Worm (Caenorhabditis elegans) whole organism, L3 larva: ENCODE data around the gene ift-81.
A peak's percentile ranks its signal among the peaks of the same experiment; 100 is the strongest.

Experiments used
- aly-2 ChIP-seq: fragments of 150-350 bp; optimal IDR thresholded peaks from 2 replicates; lab custom pipeline; 2014; ENCODE audit warnings: missing biosample characterization, missing genetic modification characterization
- ceh-16 ChIP-seq: sonication (generic microtip); optimal IDR thresholded peaks from 2 replicates; lab custom pipeline; 2017; ENCODE audit warnings: missing biosample characterization, missing genetic modification characterization
- elt-3 ChIP-seq, 3 experiments: fragments of 150-350 bp in 1 of 3; sonication (generic microtip) in 2 of 3; optimal IDR thresholded peaks; 2 replicates in 2 of 3; 4 replicates in 1 of 3; lab custom pipeline; 2014 to 2017; ENCODE audit warnings: missing biosample characterization in 3 of 3, missing genetic modification characterization in 3 of 3
- lin-39 ChIP-seq: fragments of 150-350 bp; optimal IDR thresholded peaks from 2 replicates; lab custom pipeline; 2018; ENCODE audit warnings: missing biosample characterization, missing genetic modification reagents, missing genetic modification characterization
- nhr-25 ChIP-seq: sonication (generic microtip); optimal IDR thresholded peaks from 2 replicates; lab custom pipeline; 2017; ENCODE audit warnings: missing biosample characterization, missing genetic modification characterization
- nhr-77 ChIP-seq: fragments of 150-350 bp; optimal IDR thresholded peaks from 2 replicates; lab custom pipeline; 2014; ENCODE audit warnings: missing biosample characterization, missing genetic modification characterization
- pha-4 ChIP-seq: fragments of 150-350 bp; optimal IDR thresholded peaks from 2 replicates; lab custom pipeline; 2014; ENCODE audit warnings: missing biosample characterization, missing genetic modification reagents, missing genetic modification characterization
- unc-62 ChIP-seq: fragments of 150-350 bp; sonication (generic microtip); optimal IDR thresholded peaks from 4 replicates; lab custom pipeline; 2014; ENCODE audit warnings: missing biosample characterization, missing genetic modification reagents, missing genetic modification characterization

DNA sequence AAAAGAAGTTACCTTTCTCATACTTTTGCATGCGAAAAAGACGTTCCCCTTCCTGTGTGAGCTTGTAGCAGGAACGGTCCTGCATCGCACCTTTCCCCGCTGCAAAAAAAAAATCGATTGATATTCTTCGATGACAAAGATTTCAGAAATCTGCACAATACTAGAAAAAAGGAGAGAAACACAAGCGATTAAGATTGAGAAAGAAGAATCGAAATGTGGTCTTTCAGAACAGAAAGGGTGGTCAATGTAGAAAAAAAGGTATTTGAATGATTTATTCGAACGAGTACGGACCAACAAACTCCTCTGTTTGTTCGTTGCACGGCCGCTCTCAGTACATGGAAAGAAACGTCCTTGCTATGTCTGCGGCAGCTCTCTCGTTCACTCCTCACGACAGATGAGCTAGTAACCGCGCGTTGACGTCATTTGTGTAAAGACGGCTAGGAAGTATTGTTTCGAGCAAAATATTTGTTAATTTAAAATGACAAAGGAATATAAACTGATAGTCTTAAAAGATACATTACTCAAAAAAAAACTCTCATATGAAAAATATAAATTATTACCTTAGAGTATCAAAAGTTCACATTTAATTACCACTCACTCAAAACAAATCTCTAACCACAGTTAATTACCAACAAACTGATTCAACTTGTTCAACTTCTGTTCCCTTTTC is at the start of gene ift-81:
- TF ChIP-seq elt-3 (tag; optimal IDR thresholded peaks at IDR 0.05; lab: Kevin White, UChicago), result no peak
- TF ChIP-seq ceh-16 (tag; lab: Kevin White, UChicago), result no peak
- peak; percentile 68 for TF ChIP-seq pha-4
- no peak for TF ChIP-seq unc-62
- TF ChIP-seq nhr-77 (tag; lab: Kevin White, UChicago), result no peak
- TF ChIP-seq nhr-25 (tag; lab: Kevin White, UChicago), result no peak
- TF ChIP-seq lin-39, result peak; percentile 62
- no peak for TF ChIP-seq aly-2
